Fruit fly (Drosophila melanogaster) whole organism, adult: Measurements from ENCODE around the gene CG11828.

Experiments
- CG11617 ChIP-seq: fragments of 200-800 bp; sonication (Bioruptor generic); optimal IDR thresholded peaks from 2 replicates; lab custom pipeline; 2017; ENCODE audit warnings: mild to moderate bottlenecking, missing biosample characterization, missing genetic modification reagents, missing genetic modification characterization
- CG12768 ChIP-seq: fragments of 200-800 bp; sonication (Bioruptor generic); optimal IDR thresholded peaks from 2 replicates; lab custom pipeline; 2017; ENCODE audit warnings: missing biosample characterization, missing genetic modification characterization, mild to moderate bottlenecking, moderate library complexity, missing genetic modification reagents
- CG14711 ChIP-seq: fragments of 200-800 bp; sonication (Bioruptor generic); optimal IDR thresholded peaks from 2 replicates; lab custom pipeline; 2018; ENCODE audit warnings: missing biosample characterization, mild to moderate bottlenecking, missing genetic modification characterization, moderate library complexity
- CG1620 ChIP-seq: fragments of 200-800 bp; sonication (Bioruptor generic); optimal IDR thresholded peaks from 2 replicates; lab custom pipeline; 2016; ENCODE audit warnings: missing biosample characterization, missing genetic modification characterization
- CG33017 ChIP-seq: fragments of 200-800 bp; sonication (Bioruptor generic); optimal IDR thresholded peaks from 2 replicates; lab custom pipeline; 2018; ENCODE audit warnings: missing biosample characterization, mild to moderate bottlenecking, missing genetic modification characterization, moderate library complexity
- CG5204 ChIP-seq: fragments of 200-800 bp; sonication (Bioruptor generic); optimal IDR thresholded peaks from 2 replicates; lab custom pipeline; 2016; ENCODE audit warnings: missing biosample characterization, missing genetic modification characterization
- CG7045 ChIP-seq: fragments of 200-800 bp; sonication (Bioruptor generic); optimal IDR thresholded peaks from 2 replicates; lab custom pipeline; 2017; ENCODE audit warnings: missing biosample characterization, mild to moderate bottlenecking, missing genetic modification characterization
- CG7101 ChIP-seq: fragments of 200-800 bp; sonication (Bioruptor generic); optimal IDR thresholded peaks from 2 replicates; lab custom pipeline; 2018; ENCODE audit warnings: missing biosample characterization, mild to moderate bottlenecking, missing genetic modification characterization, moderate library complexity
- Clk ChIP-seq: fragments of 200-800 bp; sonication (Bioruptor generic); optimal IDR thresholded peaks from 2 replicates; lab custom pipeline; 2017; ENCODE audit warnings: missing biosample characterization, missing genetic modification characterization
- Crg-1 ChIP-seq: fragments of 200-800 bp; sonication (Bioruptor generic); optimal IDR thresholded peaks from 2 replicates; lab custom pipeline; 2016; ENCODE audit warnings: missing biosample characterization, missing genetic modification characterization
- Hr96 ChIP-seq: fragments of 200-800 bp; sonication (Bioruptor generic); optimal IDR thresholded peaks from 2 replicates; lab custom pipeline; 2016; ENCODE audit warnings: missing biosample characterization, missing genetic modification characterization
- Mnt ChIP-seq: fragments of 200-800 bp; sonication (Bioruptor generic); optimal IDR thresholded peaks from 2 replicates; lab custom pipeline; 2016; ENCODE audit warnings: missing biosample characterization, mild to moderate bottlenecking, missing genetic modification characterization
- bab1 ChIP-seq: fragments of 200-800 bp; sonication (Bioruptor generic); optimal IDR thresholded peaks from 3 replicates; lab custom pipeline; 2019; ENCODE audit warnings: missing biosample characterization, mild to moderate bottlenecking, missing genetic modification characterization, moderate library complexity
- cic ChIP-seq: fragments of 200-800 bp; sonication (Bioruptor generic); optimal IDR thresholded peaks from 2 replicates; lab custom pipeline; 2017; ENCODE audit warnings: missing biosample characterization, mild to moderate bottlenecking, missing genetic modification characterization, moderate library complexity
- cnc ChIP-seq, 2 experiments: fragments of >200 bp; optimal IDR thresholded peaks; 2 replicates each; lab custom pipeline; 2017
- kay ChIP-seq: fragments of 200-800 bp; sonication (Bioruptor generic); peaks from one replicate; lab custom pipeline; 2016; ENCODE audit warnings: missing biosample characterization, missing genetic modification characterization, borderline replicate concordance
- ovo ChIP-seq: fragments of 200-800 bp; sonication (Bioruptor generic); optimal IDR thresholded peaks from 2 replicates; lab custom pipeline; 2016; ENCODE audit warnings: missing biosample characterization, missing genetic modification characterization
- pad ChIP-seq: fragments of 200-800 bp; sonication (Bioruptor generic); optimal IDR thresholded peaks from 3 replicates; lab custom pipeline; 2017; ENCODE audit warnings: missing biosample characterization, missing genetic modification characterization, mild to moderate bottlenecking, moderate library complexity, missing genetic modification reagents
- tj ChIP-seq: fragments of 200-800 bp; sonication (Bioruptor generic); optimal IDR thresholded peaks from 3 replicates; lab custom pipeline; 2017; ENCODE audit warnings: missing biosample characterization, mild to moderate bottlenecking, missing genetic modification characterization, moderate library complexity
- toe ChIP-seq: fragments of 200-800 bp; sonication (Bioruptor generic); optimal IDR thresholded peaks from 2 replicates; lab custom pipeline; 2016; ENCODE audit warnings: missing biosample characterization, missing genetic modification characterization

The CG11828 gene

DNA sequence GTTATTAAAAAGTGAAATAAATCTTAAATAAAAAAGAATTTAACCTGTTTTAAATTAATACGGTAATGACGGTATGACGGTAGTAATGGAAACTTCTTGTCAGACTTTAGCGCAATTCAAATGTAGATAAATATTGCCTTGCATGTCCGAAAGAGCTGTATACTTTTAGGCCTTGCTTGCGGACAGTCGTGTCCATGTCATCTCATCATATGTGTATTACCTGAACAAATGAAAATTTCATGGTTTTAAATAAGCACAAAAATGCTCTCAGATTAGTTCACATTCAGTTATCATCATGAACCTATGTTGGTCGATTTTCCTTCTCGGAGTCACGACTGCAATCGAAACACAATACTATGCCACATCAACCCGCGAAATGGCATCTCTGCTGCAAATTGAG, at the start of gene CG11828:
Gene CG11828, plus strand, starts transcription at position 301 of the 400 bp plus-strand sequence.
- TF ChIP-seq kay (GFP tag; lab: Kevin White, UChicago) (no peak), Clk (GFP tag; lab: Kevin White, UChicago) (no peak), CG5204 (GFP tag; lab: Kevin White, UChicago) (no peak), Mnt (GFP tag; lab: Kevin White, UChicago) (no peak), toe (no peak), cic (GFP tag; lab: Kevin White, UChicago) (no peak)

DNA sequence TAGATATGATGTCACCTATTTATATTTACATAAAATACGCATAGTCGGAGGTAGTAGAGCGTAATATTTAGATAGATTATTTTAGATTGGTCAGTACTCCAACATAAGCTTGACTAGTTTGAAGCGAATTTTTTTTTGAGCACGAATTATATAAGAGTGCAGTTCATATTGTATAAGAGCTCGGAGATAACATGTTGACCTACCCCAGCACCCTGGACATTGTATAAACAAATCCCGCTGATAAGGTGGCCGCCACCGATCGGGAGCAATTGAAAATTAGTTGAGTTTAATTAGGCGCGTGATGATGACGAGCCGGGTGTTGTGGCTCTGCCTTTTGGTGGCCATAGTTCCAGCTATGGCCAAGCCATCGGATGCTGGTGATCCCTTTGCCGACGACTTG, 47.5 kb upstream of the CG11828 start, which contains the start of gene Nepl18:
Gene Nepl18, plus strand, starts transcription at position 277 of the 400 bp plus-strand sequence.
- TF ChIP-seq CG14711 (tag; lab: Kevin White, UChicago) (no peak), Hr96 (GFP tag; lab: Kevin White, UChicago) (no peak), CG1620 (GFP tag; lab: Kevin White, UChicago) (no peak), CG7045 (GFP tag; lab: Kevin White, UChicago) (no peak), CG7101 (tag; lab: Kevin White, UChicago) (no peak), tj (GFP tag; lab: Kevin White, UChicago) (no peak), CG33017 (tag; lab: Kevin White, UChicago) (no peak), Clk (GFP tag; lab: Kevin White, UChicago) (no peak), CG11617 (GFP tag; lab: Kevin White, UChicago) (no peak), ovo (GFP tag; lab: Kevin White, UChicago) (no peak), pad (GFP tag; lab: Kevin White, UChicago) (no peak), kay (GFP tag; lab: Kevin White, UChicago) (no peak), Mnt (GFP tag; lab: Kevin White, UChicago) (no peak), cic (GFP tag; lab: Kevin White, UChicago) (no peak), cnc (optimal IDR thresholded peaks at IDR 0.05; lab: Kevin White, UChicago) (no peak), CG12768 (no peak), Crg-1 (GFP tag; lab: Kevin White, UChicago) (no peak), CG5204 (GFP tag; lab: Kevin White, UChicago) (no peak), toe (no peak)

DNA sequence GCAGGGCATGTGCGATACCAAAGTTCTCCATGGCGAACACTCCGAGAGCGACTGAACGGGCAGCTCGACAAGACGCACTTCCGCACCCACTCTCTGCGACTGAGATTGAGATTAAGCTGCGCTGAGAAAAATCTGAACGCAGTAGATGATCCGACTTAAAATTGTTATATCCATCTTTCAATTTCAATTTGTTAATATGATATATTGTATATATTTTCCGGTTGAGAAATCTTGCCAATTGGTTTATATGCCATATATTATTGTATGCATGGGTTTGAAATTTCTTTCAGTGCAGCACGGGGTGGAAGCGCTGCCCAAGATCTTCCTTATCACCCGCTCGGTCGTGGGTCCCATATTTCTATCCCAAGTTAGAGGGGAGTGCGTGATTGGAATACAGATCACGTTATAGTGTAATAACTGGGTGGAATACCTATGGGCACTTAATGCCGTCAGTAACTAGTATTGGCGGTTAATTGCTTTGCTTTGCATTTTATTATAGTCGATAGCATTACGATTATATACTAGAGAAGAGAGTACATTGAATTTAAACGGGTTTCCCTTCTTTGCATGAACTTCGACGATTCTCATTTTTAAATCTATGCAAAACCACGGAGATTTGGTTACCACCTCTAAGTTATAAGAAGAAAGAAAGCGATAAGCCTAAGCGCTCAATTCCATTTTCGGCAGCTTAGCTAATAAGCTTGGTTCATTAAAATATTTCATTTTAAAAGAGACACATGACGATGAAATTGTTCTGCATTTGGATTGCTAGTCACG, 42.6 kb upstream of the CG11828 start, which contains the start of the genes Nepl19 and Nepl20:
Gene Nepl19, minus strand, starts transcription at position 57 of the 777 bp plus-strand sequence.
Gene Nepl20, plus strand, starts transcription at position 727 of the 777 bp plus-strand sequence.
- TF ChIP-seq cnc (optimal IDR thresholded peaks at IDR 0.05; lab: Kevin White, UChicago) (no peak), Hr96 (GFP tag; lab: Kevin White, UChicago) (peak; percentile 61), CG7101 (tag; lab: Kevin White, UChicago) (peak; percentile 85), toe (peak; percentile 70), CG1620 (GFP tag; lab: Kevin White, UChicago) (peak; percentile 20), cic (GFP tag; lab: Kevin White, UChicago) (peak; percentile 74), Mnt (GFP tag; lab: Kevin White, UChicago) (peak; percentile 58), ovo (GFP tag; lab: Kevin White, UChicago) (no peak), CG11617 (GFP tag; lab: Kevin White, UChicago) (peak; percentile 80), bab1 (GFP tag; lab: Kevin White, UChicago) (no peak), CG14711 (tag; lab: Kevin White, UChicago) (peak; percentile 79), Crg-1 (GFP tag; lab: Kevin White, UChicago) (peak; percentile 58), Clk (GFP tag; lab: Kevin White, UChicago) (peak; percentile 85), kay (GFP tag; lab: Kevin White, UChicago) (no peak), CG33017 (tag; lab: Kevin White, UChicago) (peak; percentile 92), CG12768 (peak; percentile 95), pad (GFP tag; lab: Kevin White, UChicago) (peak; percentile 65), CG5204 (GFP tag; lab: Kevin White, UChicago) (peak; percentile 76), tj (GFP tag; lab: Kevin White, UChicago) (peak; percentile 68), CG7045 (GFP tag; lab: Kevin White, UChicago) (peak; percentile 83)

DNA sequence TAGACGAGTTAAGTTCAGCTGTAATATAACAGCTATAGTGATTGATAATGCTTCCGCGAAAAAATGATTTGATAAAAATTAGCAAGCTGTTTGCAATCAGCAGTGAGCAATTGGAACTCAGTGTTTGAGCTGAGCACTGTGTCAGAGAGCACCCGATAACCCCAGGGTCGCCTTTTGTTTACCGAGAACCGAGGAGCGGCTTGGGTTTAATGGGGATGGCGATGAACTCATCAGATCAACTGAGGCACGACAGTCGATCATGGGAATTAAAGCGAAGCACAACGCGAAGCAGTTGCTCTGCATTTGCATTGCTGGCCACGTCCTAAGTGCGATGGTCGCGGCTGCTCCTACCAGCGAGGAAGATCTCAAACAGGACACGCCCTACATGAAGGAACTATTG, 39.4 kb upstream of the CG11828 start, which contains the start of gene Nepl21:
Gene Nepl21, plus strand, starts transcription at position 260 of the 400 bp plus-strand sequence.
- TF ChIP-seq pad (GFP tag; lab: Kevin White, UChicago), result no peak
- no peak for TF ChIP-seq CG14711 (tag; lab: Kevin White, UChicago)
- TF ChIP-seq kay (GFP tag; lab: Kevin White, UChicago), result no peak
- TF ChIP-seq CG7045 (GFP tag; lab: Kevin White, UChicago), result no peak
- no peak for TF ChIP-seq bab1 (GFP tag; lab: Kevin White, UChicago)
- TF ChIP-seq Clk (GFP tag; lab: Kevin White, UChicago), result no peak
- no peak for TF ChIP-seq CG12768
- TF ChIP-seq CG5204 (GFP tag; lab: Kevin White, UChicago), result no peak
- TF ChIP-seq CG33017 (tag; lab: Kevin White, UChicago), result no peak
- TF ChIP-seq toe, result no peak
- no peak for TF ChIP-seq Mnt (GFP tag; lab: Kevin White, UChicago)
- no peak for TF ChIP-seq cic (GFP tag; lab: Kevin White, UChicago)
- no peak for TF ChIP-seq CG7101 (tag; lab: Kevin White, UChicago)
- no peak for TF ChIP-seq Crg-1 (GFP tag; lab: Kevin White, UChicago)
- no peak for TF ChIP-seq tj (GFP tag; lab: Kevin White, UChicago)
- no peak for TF ChIP-seq cnc (optimal IDR thresholded peaks at IDR 0.05; lab: Kevin White, UChicago)

DNA sequence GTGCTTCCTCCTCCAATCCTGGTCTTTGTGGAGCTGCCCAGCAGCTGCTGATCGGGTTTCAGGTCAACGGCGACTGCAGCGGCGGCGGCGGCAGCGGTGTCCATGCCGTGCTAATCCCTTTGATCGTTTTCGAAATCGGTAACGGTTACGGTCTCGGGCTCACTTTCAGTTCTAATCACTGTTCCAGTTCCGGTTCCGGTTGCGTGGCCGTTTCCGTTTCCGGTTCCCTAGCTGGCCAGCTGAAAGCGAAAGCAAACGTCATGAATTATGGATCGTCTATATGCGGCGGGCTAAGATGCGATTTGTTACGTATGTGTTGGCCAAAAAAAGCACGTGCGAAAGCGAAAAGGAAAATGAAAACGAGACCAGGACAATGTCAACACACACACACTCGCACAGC, 36.0 kb upstream of the CG11828 start:
- TF ChIP-seq tj (GFP tag; lab: Kevin White, UChicago), result no peak
